Worm (Caenorhabditis elegans) whole organism, L1 larva: ENCODE data around the gene fbxb-75.

Source experiments
- ama-1 ChIP-seq: fragments of 150-350 bp; optimal IDR thresholded peaks from 2 replicates; lab custom pipeline; 2014
- ceh-82 ChIP-seq, 3 experiments: fragments of 150-350 bp in 1 of 3; sonication (generic microtip) in 2 of 3; optimal IDR thresholded peaks; 2 replicates each; lab custom pipeline; 2014 to 2017; ENCODE audit warnings: missing biosample characterization in 3 of 3, missing genetic modification characterization in 3 of 3
- ceh-90 ChIP-seq: sonication (generic microtip); optimal IDR thresholded peaks from 2 replicates; lab custom pipeline; 2016; ENCODE audit warnings: missing genetic modification characterization, missing compliant biosample characterization
- lir-3 ChIP-seq: sonication (generic microtip); optimal IDR thresholded peaks from 2 replicates; lab custom pipeline; 2016; ENCODE audit warnings: mild to moderate bottlenecking, missing genetic modification characterization, moderate library complexity, missing compliant biosample characterization; ENCODE audit not compliant: poor library complexity
- lsy-2 ChIP-seq, 2 experiments: fragments of 150-350 bp; optimal IDR thresholded peaks; 2 replicates each; lab custom pipeline; 2014; ENCODE audit warnings: missing biosample characterization in 2 of 2, missing genetic modification characterization in 2 of 2
- nhr-11 ChIP-seq: fragments of 150-350 bp; optimal IDR thresholded peaks from 2 replicates; lab custom pipeline; 2014; ENCODE audit warnings: missing biosample characterization, missing genetic modification characterization
- nhr-47 ChIP-seq: sonication (generic microtip); optimal IDR thresholded peaks from 2 replicates; lab custom pipeline; 2016; ENCODE audit warnings: mild to moderate bottlenecking, missing genetic modification characterization, moderate library complexity, missing compliant biosample characterization
- sox-4 ChIP-seq: sonication (generic microtip); optimal IDR thresholded peaks from 2 replicates; lab custom pipeline; 2016; ENCODE audit warnings: missing genetic modification characterization, missing compliant biosample characterization
- unc-62 ChIP-seq: fragments of 150-350 bp; optimal IDR thresholded peaks from 2 replicates; lab custom pipeline; 2014; ENCODE audit warnings: missing biosample characterization, missing genetic modification reagents, missing genetic modification characterization
- ztf-11 ChIP-seq, 2 experiments: sonication (generic microtip); optimal IDR thresholded peaks; 2 replicates each; lab custom pipeline; 2016 to 2017; ENCODE audit warnings: missing genetic modification characterization in 2 of 2, missing biosample characterization in 1 of 2, missing compliant biosample characterization in 1 of 2

- peak; percentile 86 for TF ChIP-seq nhr-11
- TF ChIP-seq lsy-2 (tag; optimal IDR thresholded peaks at IDR 0.05; lab: Kevin White, UChicago): peak; percentile 99 to 100
- TF ChIP-seq ama-1 (lab: Kevin White, UChicago): peak; percentile 71
- no peak for TF ChIP-seq unc-62 (GFP tag; lab: Kevin White, UChicago)
- peak; percentile 89 for TF ChIP-seq sox-4 (tag; lab: Kevin White, UChicago)
- peak; percentile 84 for TF ChIP-seq lir-3 (tag; lab: Kevin White, UChicago)
- peak; percentile 97 to 98 (median 97) for TF ChIP-seq ceh-82 (tag; optimal IDR thresholded peaks at IDR 0.05; lab: Kevin White, UChicago)
- TF ChIP-seq ztf-11 (tag; optimal IDR thresholded peaks at IDR 0.05; lab: Kevin White, UChicago): peak in 1 of 2 experiments; percentile 93
- peak; percentile 13 for TF ChIP-seq ceh-90 (tag; lab: Kevin White, UChicago)
- TF ChIP-seq nhr-47 (tag; lab: Kevin White, UChicago): peak; percentile 98
These were observed 4.8 kb upstream of the fbxb-75 start, which contains the start of the genes wapl-1 and htz-1 for ce11 chrIV:4445711-4446290.
